Worm (Caenorhabditis elegans): ENCODE results near the gene rnf-5.

The rnf-5 gene

DNA sequence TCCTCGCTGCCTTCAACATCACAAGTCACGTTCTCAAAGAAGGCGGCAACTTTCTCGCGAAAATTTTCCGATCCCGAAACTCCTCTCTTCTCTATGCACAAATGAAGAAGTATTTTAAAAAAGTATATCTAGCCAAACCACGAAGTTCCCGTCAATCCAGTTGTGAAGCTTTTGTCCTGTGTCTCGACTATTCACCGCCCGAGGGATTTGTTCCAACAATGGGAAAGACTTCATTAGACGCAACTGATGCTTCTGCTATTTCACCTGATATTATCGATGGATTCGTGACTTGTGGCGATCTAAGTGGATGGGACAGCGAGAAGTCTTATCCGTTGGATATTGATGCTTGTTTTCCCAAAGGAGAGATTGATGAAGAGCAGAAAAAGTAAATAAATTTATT, 38.3 kb upstream of the rnf-5 start:
- TF ChIP-seq F10B5.3 (tag; optimal IDR thresholded peaks at IDR 0.05) (no peak), nhr-48 (tag; optimal IDR thresholded peaks at IDR 0.05) (no peak), lir-3 (tag; optimal IDR thresholded peaks at IDR 0.05) (no peak), zag-1 (tag; optimal IDR thresholded peaks at IDR 0.05) (no peak), vab-7 (GFP tag; IDR thresholded peaks at IDR 0.05) (no peak), nhr-102 (tag; optimal IDR thresholded peaks at IDR 0.05) (no peak), aha-1 (tag) (peak; percentile 94), set-16 (GFP tag; IDR thresholded peaks at IDR 0.05) (no peak)

DNA sequence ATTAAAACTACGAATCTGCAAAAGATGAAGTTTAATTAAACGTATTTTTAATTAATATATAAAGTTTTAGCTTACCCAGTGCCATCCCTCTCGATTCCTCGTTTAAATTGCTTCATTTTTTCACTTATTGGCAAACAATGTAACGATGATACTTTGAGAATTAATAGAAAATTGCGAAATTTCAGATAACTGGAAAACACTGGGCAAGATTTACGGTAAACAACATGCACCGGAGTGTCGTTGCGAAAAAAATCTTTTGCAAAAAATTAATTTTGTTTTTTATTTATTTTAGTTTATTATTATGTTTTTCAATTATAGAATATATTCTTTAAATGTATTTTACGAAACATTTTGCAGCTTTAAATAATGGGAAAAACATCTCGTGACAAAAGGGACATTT, 37.4 kb upstream of the rnf-5 start, which contains the start of the genes pelo-1 and R74.7:
TSS of gene pelo-1 (minus strand) at position 151 of the 400 bp plus-strand sequence.
TSS of gene R74.7 (plus strand) at position 358 of the 400 bp plus-strand sequence.
- no peak for TF ChIP-seq skn-1 (tag; optimal IDR thresholded peaks at IDR 0.05)
- TF ChIP-seq lim-7 (GFP tag; IDR thresholded peaks at IDR 0.05), result no peak
- no peak for TF ChIP-seq fkh-10 (GFP tag; optimal IDR thresholded peaks at IDR 0.05)
- peak; percentile 95 for TF ChIP-seq T20F7.1 (GFP tag; optimal IDR thresholded peaks at IDR 0.05)
- TF ChIP-seq lin-13 (GFP tag; optimal IDR thresholded peaks at IDR 0.05), result no peak
- no peak for TF ChIP-seq snpc-4 (tag; optimal IDR thresholded peaks at IDR 0.05)
- peak; percentile 33 for TF ChIP-seq mes-2 (tag; optimal IDR thresholded peaks at IDR 0.05; ENCODE audit: poor library complexity, severe bottlenecking)
- no peak for TF ChIP-seq hmg-1.1 (GFP tag; IDR thresholded peaks at IDR 0.05)
- no peak for TF ChIP-seq daf-12 (tag; optimal IDR thresholded peaks at IDR 0.05)
- peak in 1 of 2 experiments; percentile 65 for TF ChIP-seq lsy-2 (tag; optimal IDR thresholded peaks at IDR 0.05)
- no peak for TF ChIP-seq attf-4 (tag; optimal IDR thresholded peaks at IDR 0.05)
- no peak for TF ChIP-seq aha-1 (tag)
- no peak for TF ChIP-seq vab-7 (GFP tag; IDR thresholded peaks at IDR 0.05)
- TF ChIP-seq ceh-20 (GFP tag; IDR thresholded peaks at IDR 0.05), result no peak
- TF ChIP-seq R02D3.7 (tag; optimal IDR thresholded peaks at IDR 0.05), result peak; percentile 69
- TF ChIP-seq nhr-77 (tag; optimal IDR thresholded peaks at IDR 0.05), result peak; percentile 11
- no peak for TF ChIP-seq unc-62 (GFP tag; optimal IDR thresholded peaks at IDR 0.05 in 1 of 2)
- no peak for TF ChIP-seq unc-62 (tag; optimal IDR thresholded peaks at IDR 0.05)
- TF ChIP-seq unc-39 (tag; optimal IDR thresholded peaks at IDR 0.05), result no peak
- no peak for TF ChIP-seq nhr-11 (tag; optimal IDR thresholded peaks at IDR 0.05)
- no peak for TF ChIP-seq daf-16 (GFP tag; optimal IDR thresholded peaks at IDR 0.05)
- peak; percentile 21 for TF ChIP-seq daf-16 (tag; optimal IDR thresholded peaks at IDR 0.05)
- no peak for TF ChIP-seq unc-130 (GFP tag; optimal IDR thresholded peaks at IDR 0.05)
- peak; percentile 61 for TF ChIP-seq Y48G9A.11 (GFP tag; IDR thresholded peaks at IDR 0.05)
- TF ChIP-seq zip-2 (tag; optimal IDR thresholded peaks at IDR 0.05), result peak; percentile 2

DNA sequence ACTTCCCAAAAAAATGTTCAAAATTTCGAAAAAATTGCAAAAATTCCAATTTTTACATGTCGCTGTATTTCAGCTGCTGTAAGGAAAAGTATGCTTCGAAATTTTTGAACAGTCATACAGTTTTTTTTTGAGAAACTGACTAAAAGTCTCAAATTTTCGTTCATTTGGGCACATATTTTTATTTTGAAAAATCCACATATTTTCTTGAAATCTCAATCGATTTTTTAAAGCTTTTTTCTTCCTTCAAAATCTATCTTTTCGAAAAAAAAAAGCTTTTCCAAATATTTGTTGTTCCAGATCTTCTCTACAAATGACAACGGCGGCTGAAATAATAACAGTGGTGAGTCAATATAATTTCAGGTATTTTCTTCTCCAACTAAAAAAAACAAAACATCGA, 30.3 kb upstream of the rnf-5 start, which contains the start of gene asd-1:
TSS of gene asd-1 (plus strand) at position 298 of the 397 bp plus-strand sequence.
- TF ChIP-seq zip-11 (GFP tag; IDR thresholded peaks at IDR 0.05) (no peak), unc-62 (GFP tag; optimal IDR thresholded peaks at IDR 0.05 in 1 of 2) (no peak), unc-62 (tag; optimal IDR thresholded peaks at IDR 0.05) (no peak), arid-1 (GFP tag; conservative IDR thresholded peaks at IDR 0.05) (no peak), sdz-12 (GFP tag; optimal IDR thresholded peaks at IDR 0.05) (no peak), Y105C5A.15 (GFP tag; IDR thresholded peaks at IDR 0.05) (no peak), cey-2 (tag; optimal IDR thresholded peaks at IDR 0.05; ENCODE audit: borderline replicate concordance, insufficient read depth) (no peak), ztf-11 (tag; optimal IDR thresholded peaks at IDR 0.05) (no peak), nhr-237 (tag; optimal IDR thresholded peaks at IDR 0.05) (no peak), F49E8.2 (tag; optimal IDR thresholded peaks at IDR 0.05; ENCODE audit: borderline replicate concordance) (no peak), nhr-76 (tag; optimal IDR thresholded peaks at IDR 0.05) (no peak)

Data from whole organism, L4 larva.